Worm (Caenorhabditis elegans) whole organism, L1 larva: ENCODE results near the gene skr-18.

ENCODE experiments used
- C04F5.9 ChIP-seq: sonication (generic microtip); optimal IDR thresholded peaks from 2 replicates; lab custom pipeline; 2016; ENCODE audit warnings: missing genetic modification characterization, missing compliant biosample characterization
- C16A3.4 ChIP-seq: fragments of 150-350 bp; optimal IDR thresholded peaks from 2 replicates; lab custom pipeline; 2014; ENCODE audit warnings: missing biosample characterization, missing genetic modification characterization
- F16B12.6 ChIP-seq: fragments of 150-350 bp; optimal IDR thresholded peaks from 2 replicates; lab custom pipeline; 2014; ENCODE audit warnings: missing biosample characterization, missing genetic modification characterization
- Y116A8C.19 ChIP-seq: sonication (generic microtip); optimal IDR thresholded peaks from 2 replicates; lab custom pipeline; 2016; ENCODE audit warnings: missing compliant biosample characterization, missing genetic modification characterization, borderline replicate concordance
- alr-1 ChIP-seq: fragments of 200-800 bp; sonication (Bioruptor generic); optimal IDR thresholded peaks from 2 replicates; lab custom pipeline; 2018; ENCODE audit warnings: borderline replicate concordance, mild to moderate bottlenecking, missing genetic modification characterization, missing compliant biosample characterization
- ama-1 ChIP-seq: fragments of 150-350 bp; optimal IDR thresholded peaks from 2 replicates; lab custom pipeline; 2014
- blmp-1 ChIP-seq: fragments of 150-350 bp; optimal IDR thresholded peaks from 2 replicates; lab custom pipeline; 2014; ENCODE audit warnings: missing biosample characterization, missing genetic modification characterization
- ceh-63 ChIP-seq: fragments of 200-800 bp; sonication (Bioruptor generic); optimal IDR thresholded peaks from 2 replicates; lab custom pipeline; 2018; ENCODE audit warnings: mild to moderate bottlenecking, missing genetic modification characterization, missing compliant biosample characterization
- ceh-8 ChIP-seq: fragments of 200-800 bp; sonication (Bioruptor generic); optimal IDR thresholded peaks from 2 replicates; lab custom pipeline; 2018; ENCODE audit warnings: mild to moderate bottlenecking, missing genetic modification characterization, moderate library complexity, missing compliant biosample characterization
- ceh-82 ChIP-seq, 3 experiments: fragments of 150-350 bp in 1 of 3; sonication (generic microtip) in 2 of 3; optimal IDR thresholded peaks; 2 replicates each; lab custom pipeline; 2014 to 2017; ENCODE audit warnings: missing biosample characterization in 3 of 3, missing genetic modification characterization in 3 of 3
- ceh-90 ChIP-seq: sonication (generic microtip); optimal IDR thresholded peaks from 2 replicates; lab custom pipeline; 2016; ENCODE audit warnings: missing genetic modification characterization, missing compliant biosample characterization
- ces-1 ChIP-seq: fragments of 150-350 bp; optimal IDR thresholded peaks from 2 replicates; lab custom pipeline; 2014; ENCODE audit warnings: missing biosample characterization, missing genetic modification reagents, missing genetic modification characterization
- dpl-1 ChIP-seq, 3 experiments: fragments of 150-350 bp in 2 of 3; sonication (generic microtip) in 1 of 3; optimal IDR thresholded peaks; 2 replicates each; lab custom pipeline; 2014 to 2017; ENCODE audit warnings: missing biosample characterization in 3 of 3, missing genetic modification characterization in 3 of 3, missing genetic modification reagents in 3 of 3
- dsc-1 ChIP-seq: sonication (generic microtip); optimal IDR thresholded peaks from 2 replicates; lab custom pipeline; 2016; ENCODE audit warnings: mild to moderate bottlenecking, missing genetic modification characterization, missing compliant biosample characterization
- efl-3 ChIP-seq: fragments of 200-800 bp; sonication (Bioruptor generic); optimal IDR thresholded peaks from 2 replicates; lab custom pipeline; 2018; ENCODE audit warnings: mild to moderate bottlenecking, missing genetic modification characterization, missing compliant biosample characterization
- fkh-10 ChIP-seq: sonication (generic microtip); optimal IDR thresholded peaks from 2 replicates; lab custom pipeline; 2017; ENCODE audit warnings: missing biosample characterization, missing genetic modification reagents, missing genetic modification characterization
- fkh-8 ChIP-seq: sonication (generic microtip); optimal IDR thresholded peaks from 2 replicates; lab custom pipeline; 2016; ENCODE audit warnings: mild to moderate bottlenecking, missing genetic modification characterization, missing compliant biosample characterization
- fos-1 ChIP-seq: fragments of 150-350 bp; optimal IDR thresholded peaks from 2 replicates; lab custom pipeline; 2014; ENCODE audit warnings: missing biosample characterization, missing genetic modification characterization
- grh-1 ChIP-seq: fragments of 200-800 bp; sonication (Bioruptor generic); IDR thresholded peaks from 2 replicates; pipeline ENCODE4 v1.3.6; 2022; ENCODE audit warnings: missing genetic modification reagents, missing genetic modification characterization, missing compliant biosample characterization
- hlh-17 ChIP-seq: fragments of 200-800 bp; sonication (Bioruptor generic); optimal IDR thresholded peaks from 2 replicates; lab custom pipeline; 2018; ENCODE audit warnings: missing genetic modification characterization, mild to moderate bottlenecking, missing compliant biosample characterization, moderate library complexity, borderline replicate concordance
- hpl-2 ChIP-seq: fragments of 150-350 bp; optimal IDR thresholded peaks from 2 replicates; lab custom pipeline; 2014; ENCODE audit warnings: missing biosample characterization, missing genetic modification reagents, missing genetic modification characterization
- irx-1 ChIP-seq: sonication (generic microtip); optimal IDR thresholded peaks from 2 replicates; lab custom pipeline; 2016; ENCODE audit warnings: missing genetic modification characterization, missing compliant biosample characterization
- jun-1 ChIP-seq: fragments of 150-350 bp; optimal IDR thresholded peaks from 2 replicates; lab custom pipeline; 2014; ENCODE audit warnings: missing biosample characterization, missing genetic modification reagents, missing genetic modification characterization
- lin-13 ChIP-seq: fragments of 150-350 bp; optimal IDR thresholded peaks from 2 replicates; lab custom pipeline; 2014; ENCODE audit warnings: missing biosample characterization, missing genetic modification reagents, missing genetic modification characterization
- lin-14 ChIP-seq: fragments of 200-800 bp; sonication (Bioruptor generic); optimal IDR thresholded peaks from 2 replicates; lab custom pipeline; 2018; ENCODE audit warnings: mild to moderate bottlenecking, missing genetic modification characterization, moderate library complexity, missing compliant biosample characterization
- lin-39 ChIP-seq: fragments of 150-350 bp; optimal IDR thresholded peaks from 2 replicates; lab custom pipeline; 2014; ENCODE audit warnings: missing biosample characterization, missing genetic modification reagents, missing genetic modification characterization
- lir-3 ChIP-seq: sonication (generic microtip); optimal IDR thresholded peaks from 2 replicates; lab custom pipeline; 2016; ENCODE audit warnings: mild to moderate bottlenecking, missing genetic modification characterization, moderate library complexity, missing compliant biosample characterization; ENCODE audit not compliant: poor library complexity
- mdl-1 ChIP-seq, 2 experiments: fragments of 150-350 bp; optimal IDR thresholded peaks; 2 replicates each; lab custom pipeline; 2014 to 2017; ENCODE audit warnings: missing biosample characterization in 2 of 2, missing genetic modification characterization in 2 of 2, inconsistent platforms in 1 of 2
- nhr-11 ChIP-seq: fragments of 150-350 bp; optimal IDR thresholded peaks from 2 replicates; lab custom pipeline; 2014; ENCODE audit warnings: missing biosample characterization, missing genetic modification characterization
- nhr-12 ChIP-seq: sonication (generic microtip); optimal IDR thresholded peaks from 2 replicates; lab custom pipeline; 2017; ENCODE audit warnings: missing biosample characterization, missing genetic modification characterization
- nhr-19 ChIP-seq: fragments of 200-800 bp; sonication (Bioruptor generic); conservative IDR thresholded peaks from 2 replicates; pipeline ENCODE4 v1.3.6; 2022; ENCODE audit warnings: missing genetic modification characterization, missing compliant biosample characterization
- nhr-20 ChIP-seq: sonication (generic microtip); optimal IDR thresholded peaks from 2 replicates; lab custom pipeline; 2016; ENCODE audit warnings: mild to moderate bottlenecking, missing genetic modification characterization, missing compliant biosample characterization
- nhr-237 ChIP-seq: fragments of 150-350 bp; optimal IDR thresholded peaks from 2 replicates; lab custom pipeline; 2014; ENCODE audit warnings: missing biosample characterization, missing genetic modification characterization
- nhr-47 ChIP-seq: sonication (generic microtip); optimal IDR thresholded peaks from 2 replicates; lab custom pipeline; 2016; ENCODE audit warnings: mild to moderate bottlenecking, missing genetic modification characterization, moderate library complexity, missing compliant biosample characterization
- nhr-71 ChIP-seq: sonication (generic microtip); optimal IDR thresholded peaks from 2 replicates; lab custom pipeline; 2016; ENCODE audit warnings: mild to moderate bottlenecking, missing genetic modification characterization, moderate library complexity, missing compliant biosample characterization
- nhr-76 ChIP-seq: sonication (generic microtip); optimal IDR thresholded peaks from 2 replicates; lab custom pipeline; 2017; ENCODE audit warnings: missing biosample characterization, missing genetic modification characterization
- nhr-77 ChIP-seq: fragments of 150-350 bp; optimal IDR thresholded peaks from 2 replicates; lab custom pipeline; 2014; ENCODE audit warnings: missing biosample characterization, missing genetic modification characterization
- nhr-85 ChIP-seq: sonication (generic microtip); peaks from one replicate; lab custom pipeline; 2016; ENCODE audit warnings: missing genetic modification characterization, inconsistent platforms, missing compliant biosample characterization
- nhr-90 ChIP-seq: sonication (generic microtip); optimal IDR thresholded peaks from 2 replicates; lab custom pipeline; 2016; ENCODE audit warnings: mild to moderate bottlenecking, missing genetic modification characterization, missing compliant biosample characterization; ENCODE audit not compliant: poor library complexity
- pag-3 ChIP-seq: sonication (generic microtip); optimal IDR thresholded peaks from 2 replicates; lab custom pipeline; 2017; ENCODE audit warnings: missing genetic modification characterization, mild to moderate bottlenecking, missing compliant biosample characterization, antibody characterized with exemption, borderline replicate concordance; ENCODE audit not compliant: insufficient read depth
- pax-3 ChIP-seq: fragments of 200-800 bp; sonication (Bioruptor generic); optimal IDR thresholded peaks from 2 replicates; lab custom pipeline; 2018; ENCODE audit warnings: mild to moderate bottlenecking, missing genetic modification characterization, moderate library complexity, missing compliant biosample characterization
- pqm-1 ChIP-seq: sonication (generic microtip); optimal IDR thresholded peaks from 3 replicates; lab custom pipeline; 2017; ENCODE audit warnings: missing biosample characterization, missing genetic modification characterization
- snu-23 ChIP-seq: sonication (generic microtip); optimal IDR thresholded peaks from 2 replicates; lab custom pipeline; 2016; ENCODE audit warnings: missing genetic modification characterization, missing compliant biosample characterization
- sox-4 ChIP-seq: sonication (generic microtip); optimal IDR thresholded peaks from 2 replicates; lab custom pipeline; 2016; ENCODE audit warnings: missing genetic modification characterization, missing compliant biosample characterization
- sptf-1 ChIP-seq: fragments of 150-350 bp; optimal IDR thresholded peaks from 2 replicates; lab custom pipeline; 2014; ENCODE audit warnings: missing biosample characterization, missing genetic modification characterization
- sup-37 ChIP-seq: fragments of 200-800 bp; sonication (Bioruptor generic); optimal IDR thresholded peaks from 2 replicates; lab custom pipeline; 2018; ENCODE audit warnings: mild to moderate bottlenecking, missing genetic modification characterization, missing compliant biosample characterization
- tlp-1 ChIP-seq: fragments of 150-350 bp; optimal IDR thresholded peaks from 2 replicates; lab custom pipeline; 2014; ENCODE audit warnings: missing biosample characterization, missing genetic modification characterization
- unc-30 ChIP-seq: sonication (generic microtip); optimal IDR thresholded peaks from 2 replicates; lab custom pipeline; 2017; ENCODE audit warnings: missing biosample characterization, missing genetic modification characterization
- unc-62 ChIP-seq: fragments of 150-350 bp; optimal IDR thresholded peaks from 2 replicates; lab custom pipeline; 2014; ENCODE audit warnings: missing biosample characterization, missing genetic modification reagents, missing genetic modification characterization
- vab-15 ChIP-seq: sonication (generic microtip); optimal IDR thresholded peaks from 2 replicates; lab custom pipeline; 2017; ENCODE audit warnings: missing genotype, mild to moderate bottlenecking, missing genetic modification characterization, missing compliant biosample characterization
- xbp-1 ChIP-seq: sonication (generic microtip); optimal IDR thresholded peaks from 2 replicates; lab custom pipeline; 2016; ENCODE audit warnings: missing genetic modification characterization, missing compliant biosample characterization
- zag-1 ChIP-seq: fragments of 150-350 bp; optimal IDR thresholded peaks from 2 replicates; lab custom pipeline; 2014; ENCODE audit warnings: missing biosample characterization, missing genetic modification characterization
- ztf-4 ChIP-seq: fragments of 150-350 bp; optimal IDR thresholded peaks from 2 replicates; lab custom pipeline; 2014; ENCODE audit warnings: missing biosample characterization, missing genetic modification characterization

The skr-18 gene

DNA sequence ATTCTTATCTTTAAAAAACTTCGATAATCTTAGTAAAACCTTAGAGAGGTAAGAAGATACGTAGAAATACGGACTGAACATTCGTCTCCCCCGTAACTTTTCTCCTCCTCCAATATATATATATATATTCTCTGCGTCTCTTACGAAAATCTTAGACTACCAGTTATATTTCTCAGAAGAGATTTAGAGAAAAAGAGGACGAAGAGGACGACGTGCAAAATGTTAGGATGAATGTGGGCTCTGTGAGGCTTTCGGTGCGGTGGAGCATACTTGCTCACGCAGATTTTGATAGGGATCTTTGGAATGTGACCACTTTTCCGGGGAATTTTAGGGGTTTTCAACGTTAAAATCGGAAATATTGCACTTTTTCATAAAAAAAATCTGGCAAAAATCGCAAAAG lies 33.2 kb upstream of the skr-18 start (continued):
- TF ChIP-seq nhr-19 (GFP tag; lab: Robert Waterston, UW) (no peak; the same call in 1 of the 2 replicates), sptf-1 (tag; lab: Kevin White, UChicago) (no peak), alr-1 (tag; lab: Kevin White, UChicago) (no peak), snu-23 (GFP tag; lab: Kevin White, UChicago) (peak; percentile 84), zag-1 (tag; lab: Kevin White, UChicago) (peak; percentile 29), pax-3 (tag; lab: Kevin White, UChicago) (no peak), unc-30 (no peak), grh-1 (no peak), ceh-63 (no peak), C04F5.9 (tag; lab: Kevin White, UChicago) (peak; percentile 17), nhr-77 (tag; lab: Kevin White, UChicago) (no peak), irx-1 (tag; lab: Kevin White, UChicago) (peak; percentile 43), efl-3 (GFP tag; lab: Kevin White, UChicago) (no peak), ztf-4 (peak; percentile 51), nhr-76 (tag; lab: Kevin White, UChicago) (no peak), nhr-47 (tag; lab: Kevin White, UChicago) (peak; percentile 80), hlh-17 (no peak), pqm-1 (tag; lab: Kevin White, UChicago) (no peak), nhr-71 (tag; lab: Kevin White, UChicago) (peak; percentile 85), ceh-8 (GFP tag; lab: Kevin White, UChicago) (no peak), tlp-1 (tag; lab: Kevin White, UChicago) (no peak), ceh-90 (tag; lab: Kevin White, UChicago) (no peak), sox-4 (tag; lab: Kevin White, UChicago) (peak; percentile 45), blmp-1 (tag; lab: Kevin White, UChicago) (peak; percentile 20), F16B12.6 (tag; lab: Kevin White, UChicago) (peak; percentile 25), C16A3.4 (peak; percentile 72), lir-3 (tag; lab: Kevin White, UChicago) (no peak), mdl-1 (tag; optimal IDR thresholded peaks at IDR 0.05; lab: Kevin White, UChicago) (peak in 1 of 2 experiments; percentile 3), hpl-2 (no peak), fkh-8 (tag; lab: Kevin White, UChicago) (peak; percentile 84), nhr-12 (tag; lab: Kevin White, UChicago) (no peak), xbp-1 (tag; lab: Kevin White, UChicago) (peak; percentile 59), Y116A8C.19 (no peak), ama-1 (lab: Kevin White, UChicago) (peak; percentile 27), ces-1 (GFP tag; lab: Kevin White, UChicago) (no peak), dsc-1 (tag; lab: Kevin White, UChicago) (peak; percentile 69), nhr-11 (tag; lab: Kevin White, UChicago) (no peak), unc-62 (GFP tag; lab: Kevin White, UChicago) (no peak), lin-13 (GFP tag; lab: Kevin White, UChicago) (peak; percentile 48), fkh-10 (GFP tag; lab: Kevin White, UChicago) (peak; percentile 50), nhr-237 (tag; lab: Kevin White, UChicago) (no peak), lin-39 (tag; lab: Kevin White, UChicago) (peak; percentile 5), fos-1 (peak; percentile 78), ceh-82 (tag; optimal IDR thresholded peaks at IDR 0.05; lab: Kevin White, UChicago) (peak; percentile 40 to 91 (median 72)), pag-3 (peak; percentile 32), nhr-20 (peak; percentile 56), nhr-85 (peak; percentile 49), lin-14 (GFP tag; lab: Kevin White, UChicago) (no peak), nhr-90 (tag; lab: Kevin White, UChicago) (peak; percentile 8), vab-15 (no peak), dpl-1 (GFP tag; optimal IDR thresholded peaks at IDR 0.05; lab: Kevin White, UChicago) (peak; percentile 38 to 73 (median 47)), sup-37 (GFP tag; lab: Kevin White, UChicago) (no peak), jun-1 (tag; lab: Kevin White, UChicago) (peak; percentile 9)
